Worm (Caenorhabditis elegans): ENCODE results near the gene R53.8.

- TF ChIP-seq ama-1 (optimal IDR thresholded peaks at IDR 0.05) = no peak
- TF ChIP-seq hnd-1 (tag; optimal IDR thresholded peaks at IDR 0.05) = no peak
- no peak for TF ChIP-seq flt-1 (GFP tag; IDR thresholded peaks at IDR 0.05)
- no peak for TF ChIP-seq ceh-13 (GFP tag; optimal IDR thresholded peaks at IDR 0.05)
- no peak for TF ChIP-seq tbx-37 (GFP tag; conservative IDR thresholded peaks at IDR 0.05)
- no peak for TF ChIP-seq pes-1 (GFP tag; IDR thresholded peaks at IDR 0.05)
- TF ChIP-seq tbx-11 (GFP tag; IDR thresholded peaks at IDR 0.05) = no peak
- TF ChIP-seq ets-7 (tag; optimal IDR thresholded peaks at IDR 0.05) = no peak
These were observed 48.6 kb downstream of the R53.8 start for ce11 chrII:10025059-10025458.
